Worm (Caenorhabditis elegans): ENCODE data around the gene Y54G11A.17.

ce11 chrII:14377796-14378195 lies 28.6 kb upstream of the Y54G11A.17 start, which contains the start of gene acr-20:
- TF ChIP-seq tab-1 (GFP tag; IDR thresholded peaks at IDR 0.05) (no peak), flt-1 (GFP tag; IDR thresholded peaks at IDR 0.05) (no peak), ref-1 (GFP tag; conservative IDR thresholded peaks at IDR 0.05) (no peak)
